Fruit fly (Drosophila melanogaster) whole organism, embryonic: Measurements from ENCODE around the gene Utx.

Source experiments
- CG16779 ChIP-seq: fragments of 200-800 bp; sonication (Bioruptor generic); IDR thresholded peaks from 2 replicates; pipeline ENCODE4 v1.3.6; 2022; ENCODE audit warnings: missing biosample characterization, missing genetic modification characterization
- CG8089 ChIP-seq: fragments of 200-800 bp; sonication (Bioruptor generic); optimal IDR thresholded peaks from 3 replicates; lab custom pipeline; 2016; ENCODE audit warnings: missing biosample characterization, missing genetic modification characterization
- Dll ChIP-seq: fragments of 200-800 bp; sonication (Bioruptor generic); IDR thresholded peaks from 4 replicates; pipeline ENCODE4 v1.3.6; 2022; ENCODE audit warnings: missing biosample characterization, missing genetic modification characterization; ENCODE audit not compliant: partially characterized antibody
- HLH54F ChIP-seq: fragments of 200-800 bp; sonication (Bioruptor generic); optimal IDR thresholded peaks from 3 replicates; lab custom pipeline; 2016; ENCODE audit warnings: missing biosample characterization, missing genetic modification characterization
- Pdp1 ChIP-seq, 2 experiments: fragments of 200-800 bp; sonication (Bioruptor generic); optimal IDR thresholded peaks; 3 replicates each; lab custom pipeline; 2016; ENCODE audit warnings: missing biosample characterization in 2 of 2, missing genetic modification characterization in 2 of 2, mild to moderate bottlenecking in 1 of 2, moderate library complexity in 1 of 2
- gcm ChIP-seq: fragments of 200-800 bp; sonication (Bioruptor generic); optimal IDR thresholded peaks from 2 replicates; lab custom pipeline; 2019; ENCODE audit warnings: missing biosample characterization, mild to moderate bottlenecking, missing genetic modification characterization, moderate library complexity
- nerfin-2 ChIP-seq: fragments of 200-800 bp; sonication (Bioruptor generic); IDR thresholded peaks from 2 replicates; pipeline ENCODE4 v1.3.6; 2022; ENCODE audit warnings: missing biosample characterization, missing genetic modification characterization; ENCODE audit not compliant: partially characterized antibody
- sob ChIP-seq: fragments of 200-800 bp; sonication (Bioruptor generic); IDR thresholded peaks from 2 replicates; pipeline ENCODE4 v1.3.6; 2022; ENCODE audit warnings: missing biosample characterization, missing genetic modification characterization
- yki ChIP-seq: fragments of >200 bp; optimal IDR thresholded peaks from 3 replicates; lab custom pipeline; 2018

DNA sequence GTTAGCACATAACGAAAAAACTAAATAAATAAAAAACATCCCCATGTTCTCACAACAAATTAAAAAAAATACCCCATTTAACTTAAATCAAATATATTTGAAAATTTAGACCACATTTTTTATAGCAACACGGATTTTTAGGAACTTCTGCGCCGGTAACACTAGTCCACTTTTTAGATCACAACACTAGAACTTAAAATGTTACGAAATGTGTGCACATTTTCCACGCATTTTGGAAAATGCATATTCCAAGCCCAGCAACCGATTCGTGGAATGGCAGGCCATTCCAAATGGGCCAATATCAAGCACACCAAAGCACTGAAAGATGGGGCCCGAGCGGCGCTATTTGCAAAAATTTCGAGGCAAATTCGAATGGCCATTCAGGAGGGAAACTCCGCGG lies 9.9 kb downstream of the Utx start, which contains the start of gene CG4957:
- no peak for TF ChIP-seq nerfin-2 (GFP tag; lab: Robert Waterston, UW)
- TF ChIP-seq CG16779 (GFP tag; lab: Robert Waterston, UW): no peak
- TF ChIP-seq yki: no peak
- peak in 1 of 2 experiments; percentile 78 for TF ChIP-seq Pdp1 (GFP tag; optimal IDR thresholded peaks at IDR 0.05; lab: Kevin White, UChicago)
- no peak for TF ChIP-seq gcm (GFP tag; lab: Kevin White, UChicago)
- no peak for TF ChIP-seq sob (GFP tag; lab: Robert Waterston, UW)
- TF ChIP-seq Dll (GFP tag; lab: Robert Waterston, UW): no peak
- TF ChIP-seq CG8089 (GFP tag; lab: Kevin White, UChicago): no peak
- TF ChIP-seq HLH54F (GFP tag; lab: Kevin White, UChicago): no peak
